Worm (Caenorhabditis elegans): ENCODE measurements around the gene C55B6.1.

Gene C55B6.1

DNA sequence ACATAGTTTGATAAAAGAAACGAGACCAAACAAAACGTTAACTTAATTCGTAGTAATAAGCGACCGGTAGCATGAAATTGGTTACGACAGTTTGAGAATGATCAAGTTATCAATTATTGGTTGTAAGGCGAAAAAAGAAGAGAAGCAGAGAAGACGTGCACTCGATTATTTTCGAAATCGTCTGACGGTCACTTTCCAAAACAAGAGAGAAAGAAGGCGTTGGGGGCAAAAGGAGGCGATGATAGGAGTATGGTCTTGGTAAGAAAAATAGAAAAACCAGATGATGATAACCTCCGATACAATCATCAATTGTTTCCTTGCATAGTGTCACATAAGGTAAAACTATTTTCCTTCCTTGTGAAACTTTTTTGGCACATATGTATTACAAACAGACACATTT, 42.7 kb upstream of the C55B6.1 start:
- peak; percentile 24 for TF ChIP-seq blmp-1 (tag; optimal IDR thresholded peaks at IDR 0.05; ENCODE audit: insufficient read depth)
- TF ChIP-seq gmeb-1 (tag; optimal IDR thresholded peaks at IDR 0.05): no peak
- no peak for TF ChIP-seq alr-1 (tag; optimal IDR thresholded peaks at IDR 0.05)
- TF ChIP-seq ZK546.5 (tag; optimal IDR thresholded peaks at IDR 0.05): no peak
- peak; percentile 19 for TF ChIP-seq nhr-25 (tag; optimal IDR thresholded peaks at IDR 0.05)

DNA sequence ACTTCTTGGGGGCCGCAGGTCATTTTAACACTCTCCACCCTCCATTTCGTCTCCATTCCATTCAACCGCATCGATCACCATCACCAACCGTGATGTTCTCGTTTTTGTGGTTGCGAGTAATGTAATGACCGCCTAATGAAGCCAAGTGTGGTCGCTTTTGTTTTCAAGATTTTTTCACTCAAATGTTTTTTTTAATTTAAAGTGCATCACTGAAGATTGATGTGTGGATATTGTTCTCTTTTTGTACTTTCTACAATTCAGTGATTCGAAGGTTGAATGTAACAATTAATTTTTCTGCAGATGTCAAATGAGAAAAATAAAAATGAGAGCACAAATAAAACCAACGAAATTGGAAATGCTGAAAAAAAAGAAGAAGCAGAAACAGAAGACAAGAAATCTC, 41.4 kb upstream of the C55B6.1 start, which contains the start of gene pgp-10:
Gene pgp-10 (plus strand): TSS at position 301 of the 400 bp plus-strand sequence.
- TF ChIP-seq skn-1 (tag; optimal IDR thresholded peaks at IDR 0.05): no peak
- TF ChIP-seq nhr-129 (tag; optimal IDR thresholded peaks at IDR 0.05): no peak
- TF ChIP-seq nhr-77 (tag; optimal IDR thresholded peaks at IDR 0.05): no peak
- TF ChIP-seq nhr-6 (tag; optimal IDR thresholded peaks at IDR 0.05): no peak
- TF ChIP-seq crh-2 (tag; optimal IDR thresholded peaks at IDR 0.05): no peak
- no peak for TF ChIP-seq nhr-25 (tag; optimal IDR thresholded peaks at IDR 0.05)
- TF ChIP-seq ceh-16 (tag; optimal IDR thresholded peaks at IDR 0.05): no peak
- no peak for TF ChIP-seq lin-11 (tag; optimal IDR thresholded peaks at IDR 0.05)
- no peak for TF ChIP-seq R02D3.7 (tag; optimal IDR thresholded peaks at IDR 0.05)
- TF ChIP-seq nhr-11 (tag; optimal IDR thresholded peaks at IDR 0.05): no peak
- TF ChIP-seq alr-1 (tag; optimal IDR thresholded peaks at IDR 0.05): no peak
- no peak for TF ChIP-seq nhr-23 (tag; optimal IDR thresholded peaks at IDR 0.05)
- no peak for TF ChIP-seq ztf-11 (tag; optimal IDR thresholded peaks at IDR 0.05)
- no peak for TF ChIP-seq nhr-10 (tag; optimal IDR thresholded peaks at IDR 0.05)
- no peak for TF ChIP-seq egl-27 (tag; optimal IDR thresholded peaks at IDR 0.05)
- no peak for TF ChIP-seq unc-39 (tag; optimal IDR thresholded peaks at IDR 0.05)

DNA sequence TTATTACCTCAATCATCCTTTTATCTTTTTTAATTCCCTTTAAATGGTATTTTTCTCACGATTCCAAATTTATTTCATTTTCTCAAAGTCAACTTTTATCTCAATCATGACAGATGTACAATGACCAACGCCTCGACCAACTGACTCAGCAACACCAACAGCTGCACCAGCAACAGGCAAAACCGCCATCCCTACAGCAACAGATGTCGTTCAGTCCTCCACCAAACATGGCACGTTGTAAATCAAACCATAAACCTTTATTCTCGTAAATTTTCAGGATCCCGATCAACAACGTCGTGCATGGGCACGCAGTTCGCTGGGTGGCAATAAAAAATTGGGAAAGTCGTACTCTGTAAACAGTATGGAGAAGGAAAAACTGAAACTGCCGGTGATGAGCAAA, 37.4 kb upstream of the C55B6.1 start:
- TF ChIP-seq unc-62 (GFP tag; optimal IDR thresholded peaks at IDR 0.05): no peak
- TF ChIP-seq crh-2 (tag; optimal IDR thresholded peaks at IDR 0.05): no peak
- no peak for TF ChIP-seq Y55F3AM.14 (GFP tag; optimal IDR thresholded peaks at IDR 0.05)

DNA sequence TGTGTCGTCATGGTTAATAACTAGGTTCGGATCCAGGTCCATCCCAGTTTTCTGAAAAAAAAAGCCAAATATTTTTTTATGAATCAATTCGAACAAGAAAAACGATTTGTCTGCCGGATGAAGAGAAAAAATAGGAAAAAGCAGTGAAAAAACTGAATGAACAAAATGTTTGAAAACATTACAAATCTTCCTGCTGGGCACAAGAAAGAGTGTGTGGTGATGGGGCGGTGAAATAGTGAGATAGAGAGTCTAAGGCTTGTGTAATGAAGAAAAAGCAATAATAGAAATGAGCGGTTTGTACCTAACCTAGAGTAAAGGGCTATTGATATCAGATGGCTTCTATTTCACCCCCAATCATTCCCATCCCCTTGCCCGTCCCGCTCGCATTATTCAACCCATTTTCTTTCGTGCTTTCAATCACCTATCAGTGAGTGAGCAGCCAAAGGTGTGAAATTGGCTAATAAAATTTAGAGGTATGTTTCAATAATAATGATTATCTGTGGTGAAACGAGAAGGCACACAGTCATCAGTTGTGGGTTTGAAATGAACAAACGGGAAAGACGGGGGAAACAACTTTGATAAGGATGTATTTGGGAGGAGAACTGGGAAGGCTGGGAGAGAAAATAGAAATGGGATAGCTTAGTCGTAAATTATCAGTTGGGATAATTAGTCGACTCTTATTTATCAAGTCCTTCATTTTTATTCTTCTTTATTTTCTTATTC, 29.4 kb upstream of the C55B6.1 start, which contains the start of gene bar-1:
Gene bar-1 (minus strand): TSS at position 51 of the 723 bp plus-strand sequence.
- peak; percentile 60 for TF ChIP-seq fos-1 (tag; optimal IDR thresholded peaks at IDR 0.05)
- no peak for TF ChIP-seq nhr-129 (tag; optimal IDR thresholded peaks at IDR 0.05)
- no peak for TF ChIP-seq sma-9 (GFP tag; optimal IDR thresholded peaks at IDR 0.05)
- TF ChIP-seq sma-9 (tag; optimal IDR thresholded peaks at IDR 0.05): no peak
- no peak for TF ChIP-seq unc-62 (GFP tag; optimal IDR thresholded peaks at IDR 0.05)
- TF ChIP-seq egl-27 (tag; optimal IDR thresholded peaks at IDR 0.05): no peak

DNA sequence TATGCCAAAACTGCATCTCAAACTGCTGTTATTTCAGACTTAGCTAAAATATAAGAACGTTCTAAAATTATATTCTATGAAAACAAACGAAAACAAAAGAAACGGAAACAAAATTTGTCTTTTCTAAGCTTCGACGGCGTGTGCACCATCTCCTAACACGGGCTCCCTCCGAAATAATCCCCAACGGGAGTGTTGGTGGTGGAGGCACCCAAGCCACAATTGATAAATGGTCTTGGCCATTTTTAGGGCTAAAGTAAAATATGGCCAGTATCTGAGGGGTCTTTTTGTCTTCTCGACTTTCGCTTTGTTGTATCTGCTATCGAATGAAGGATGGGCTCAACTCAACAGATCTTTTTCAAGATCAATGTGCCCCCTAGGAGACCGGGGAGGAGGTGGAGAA, 24.8 kb upstream of the C55B6.1 start:
- no peak for TF ChIP-seq lin-39 (tag; optimal IDR thresholded peaks at IDR 0.05)
- peak; percentile 15 for TF ChIP-seq zag-1 (tag; optimal IDR thresholded peaks at IDR 0.05)
- TF ChIP-seq mab-5 (tag; optimal IDR thresholded peaks at IDR 0.05): peak; percentile 82

DNA sequence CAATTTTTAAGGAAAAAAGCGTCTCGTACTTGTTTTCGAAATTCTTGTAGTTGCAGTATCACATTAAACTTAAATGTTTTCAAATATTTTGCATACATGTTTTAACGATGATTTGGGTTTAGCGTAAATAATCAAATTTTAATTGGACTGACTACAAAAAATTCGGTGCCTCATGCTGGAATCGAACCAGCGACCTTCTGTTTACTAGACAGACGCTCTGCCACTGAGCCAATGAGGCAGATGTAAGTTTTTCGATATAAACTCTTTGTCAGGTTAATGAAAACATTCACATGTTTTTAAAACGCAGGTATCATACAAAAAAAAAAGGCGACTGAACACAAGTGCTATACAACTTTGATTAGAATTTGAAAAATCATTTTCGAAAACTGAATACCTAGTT, 23.3 kb upstream of the C55B6.1 start:
- TF ChIP-seq crh-2 (tag; optimal IDR thresholded peaks at IDR 0.05): peak; percentile 48
- TF ChIP-seq lin-13 (GFP tag; optimal IDR thresholded peaks at IDR 0.05): no peak
- TF ChIP-seq fos-1 (tag; optimal IDR thresholded peaks at IDR 0.05): peak; percentile 30

DNA sequence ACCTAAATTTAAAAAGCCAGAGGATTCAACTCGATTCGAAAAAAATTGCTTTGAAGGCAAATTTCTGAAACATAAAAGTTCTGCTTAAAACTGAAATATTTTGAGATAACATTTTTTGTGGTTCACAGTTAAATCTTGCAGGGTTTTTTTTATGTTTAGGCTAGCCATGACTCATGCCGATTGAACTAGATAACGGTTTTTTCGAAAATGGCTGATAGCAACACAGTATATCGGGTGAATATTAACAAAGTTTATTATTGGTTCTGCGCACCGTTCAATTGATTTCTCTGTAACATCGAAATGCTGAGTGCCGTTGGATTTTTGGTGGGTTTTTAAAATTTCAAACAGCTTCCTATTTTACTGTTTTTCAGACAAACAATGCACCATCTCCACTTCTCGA, 22.8 kb upstream of the C55B6.1 start, which contains the start of gene F43E12.1:
Gene F43E12.1 (plus strand): TSS at position 301 of the 400 bp plus-strand sequence.
- TF ChIP-seq ama-1 (optimal IDR thresholded peaks at IDR 0.05): no peak

DNA sequence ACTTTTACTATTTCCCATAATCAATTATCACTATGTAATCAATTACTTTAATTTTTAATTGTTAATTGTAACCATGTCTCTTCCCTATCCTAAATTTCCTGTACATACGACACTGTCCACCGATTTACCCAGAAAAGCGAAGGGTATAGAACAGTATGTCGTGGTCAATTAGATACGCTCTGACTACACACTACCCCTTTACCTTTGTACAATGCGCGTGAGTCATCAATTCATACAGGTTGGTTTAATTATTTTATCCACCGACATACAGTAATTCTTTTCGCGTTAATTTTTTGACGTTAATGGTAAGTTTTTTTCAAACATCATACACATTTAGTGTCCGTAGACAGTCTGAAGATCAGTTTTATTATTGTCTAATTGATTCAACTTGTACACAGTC, 18.5 kb upstream of the C55B6.1 start:
- TF ChIP-seq sma-3 (GFP tag; optimal IDR thresholded peaks at IDR 0.05): peak; percentile 99
- TF ChIP-seq sem-4 (tag; optimal IDR thresholded peaks at IDR 0.05): peak; percentile 75
- no peak for TF ChIP-seq alr-1 (tag; optimal IDR thresholded peaks at IDR 0.05)
- TF ChIP-seq F13H6.1 (tag; optimal IDR thresholded peaks at IDR 0.05): peak; percentile 91
- peak; percentile 78 for TF ChIP-seq sma-9 (GFP tag; optimal IDR thresholded peaks at IDR 0.05)
- no peak for TF ChIP-seq sma-9 (tag; optimal IDR thresholded peaks at IDR 0.05)
- TF ChIP-seq nhr-21 (tag; optimal IDR thresholded peaks at IDR 0.05): peak; percentile 99
- TF ChIP-seq ztf-1 (GFP tag; conservative IDR thresholded peaks at IDR 0.05): no peak
- TF ChIP-seq dmd-4 (tag; optimal IDR thresholded peaks at IDR 0.05): peak; percentile 33
- peak; percentile 83 for TF ChIP-seq nhr-237 (tag; optimal IDR thresholded peaks at IDR 0.05)
- TF ChIP-seq unc-39 (tag; optimal IDR thresholded peaks at IDR 0.05): no peak
- peak; percentile 60 to 86 for TF ChIP-seq lsy-2 (tag; optimal IDR thresholded peaks at IDR 0.05)
- no peak for TF ChIP-seq zag-1 (tag; optimal IDR thresholded peaks at IDR 0.05)
- TF ChIP-seq nhr-77 (tag; optimal IDR thresholded peaks at IDR 0.05): peak; percentile 89
- TF ChIP-seq ztf-11 (tag; optimal IDR thresholded peaks at IDR 0.05): no peak
- TF ChIP-seq nhr-10 (tag; optimal IDR thresholded peaks at IDR 0.05): peak; percentile 83
- TF ChIP-seq nhr-23 (tag; optimal IDR thresholded peaks at IDR 0.05): no peak
- TF ChIP-seq ama-1 (optimal IDR thresholded peaks at IDR 0.05): no peak
- peak; percentile 96 for TF ChIP-seq fos-1 (tag; optimal IDR thresholded peaks at IDR 0.05)
- peak; percentile 14 for TF ChIP-seq unc-62 (GFP tag; optimal IDR thresholded peaks at IDR 0.05)
- no peak for TF ChIP-seq peb-1 (tag; optimal IDR thresholded peaks at IDR 0.05)

Measured in whole organism, L2 larva.